Fruit fly (Drosophila melanogaster): Measurements from ENCODE around the gene CG6180.
A peak's percentile ranks its signal among the peaks of the same experiment; 100 is the strongest.

CG6180 gene

dm6 chr2L:12721794-12722315 lies 14.4 kb downstream of the CG6180 start, which contains the start of gene Pih1D1:
Gene Pih1D1 (minus strand): TSS chr2L:12721843.
- peak; percentile 94 for TF ChIP-seq CG5204 (GFP tag; optimal IDR thresholded peaks at IDR 0.05)
- peak; percentile 97 for TF ChIP-seq CG7045 (GFP tag; optimal IDR thresholded peaks at IDR 0.05)
- TF ChIP-seq tj (GFP tag; optimal IDR thresholded peaks at IDR 0.05): peak; percentile 73
- TF ChIP-seq kay (GFP tag; ENCODE audit: borderline replicate concordance): no peak
- peak; percentile 90 for TF ChIP-seq CG33017 (tag; optimal IDR thresholded peaks at IDR 0.05)
- TF ChIP-seq bab1 (GFP tag; optimal IDR thresholded peaks at IDR 0.05): peak; percentile 94
- TF ChIP-seq CG11617 (GFP tag; optimal IDR thresholded peaks at IDR 0.05): peak; percentile 92
- TF ChIP-seq Mnt (GFP tag; optimal IDR thresholded peaks at IDR 0.05): peak; percentile 55
- TF ChIP-seq Crg-1 (GFP tag; optimal IDR thresholded peaks at IDR 0.05): peak; percentile 82
- peak; percentile 85 for TF ChIP-seq CG14711 (tag; optimal IDR thresholded peaks at IDR 0.05)
- TF ChIP-seq pad (GFP tag; optimal IDR thresholded peaks at IDR 0.05): peak; percentile 87
- peak; percentile 96 for TF ChIP-seq toe (GFP tag; optimal IDR thresholded peaks at IDR 0.05)
- peak; percentile 91 for TF ChIP-seq Hr96 (GFP tag; optimal IDR thresholded peaks at IDR 0.05)
- no peak for TF ChIP-seq cic (GFP tag; optimal IDR thresholded peaks at IDR 0.05)
- TF ChIP-seq CG7101 (tag; optimal IDR thresholded peaks at IDR 0.05): peak; percentile 91
- TF ChIP-seq CG12768 (GFP tag; optimal IDR thresholded peaks at IDR 0.05): peak; percentile 95
- TF ChIP-seq cnc (optimal IDR thresholded peaks at IDR 0.05): no peak
- TF ChIP-seq CG1620 (GFP tag; optimal IDR thresholded peaks at IDR 0.05): peak; percentile 92
- peak; percentile 84 for TF ChIP-seq ovo (GFP tag; optimal IDR thresholded peaks at IDR 0.05)
- peak; percentile 94 for TF ChIP-seq Clk (GFP tag; optimal IDR thresholded peaks at IDR 0.05)

- TF ChIP-seq CG12768 (GFP tag; optimal IDR thresholded peaks at IDR 0.05): no peak
- no peak for TF ChIP-seq tj (GFP tag; optimal IDR thresholded peaks at IDR 0.05)
- no peak for TF ChIP-seq cic (GFP tag; optimal IDR thresholded peaks at IDR 0.05)
- no peak for TF ChIP-seq pad (GFP tag; optimal IDR thresholded peaks at IDR 0.05)
- no peak for TF ChIP-seq CG1620 (GFP tag; optimal IDR thresholded peaks at IDR 0.05)
- no peak for TF ChIP-seq CG11617 (GFP tag; optimal IDR thresholded peaks at IDR 0.05)
- no peak for TF ChIP-seq Mnt (GFP tag; optimal IDR thresholded peaks at IDR 0.05)
- no peak for TF ChIP-seq CG5204 (GFP tag; optimal IDR thresholded peaks at IDR 0.05)
- TF ChIP-seq Clk (GFP tag; optimal IDR thresholded peaks at IDR 0.05): no peak
- TF ChIP-seq cnc (optimal IDR thresholded peaks at IDR 0.05): no peak
- TF ChIP-seq Crg-1 (GFP tag; optimal IDR thresholded peaks at IDR 0.05): no peak
- no peak for TF ChIP-seq Hr96 (GFP tag; optimal IDR thresholded peaks at IDR 0.05)
- TF ChIP-seq CG14711 (tag; optimal IDR thresholded peaks at IDR 0.05): no peak
- TF ChIP-seq CG7045 (GFP tag; optimal IDR thresholded peaks at IDR 0.05): no peak
- TF ChIP-seq toe (GFP tag; optimal IDR thresholded peaks at IDR 0.05): no peak
- TF ChIP-seq ovo (GFP tag; optimal IDR thresholded peaks at IDR 0.05): no peak
- no peak for TF ChIP-seq kay (GFP tag; ENCODE audit: borderline replicate concordance)
- no peak for TF ChIP-seq bab1 (GFP tag; optimal IDR thresholded peaks at IDR 0.05)
- TF ChIP-seq CG7101 (tag; optimal IDR thresholded peaks at IDR 0.05): no peak
These were observed 42.6 kb downstream of the CG6180 start for dm6 chr2L:12750060-12750459.

dm6 chr2L:12756417-12756816 lies 49.0 kb downstream of the CG6180 start:
- TF ChIP-seq CG7101 (tag; optimal IDR thresholded peaks at IDR 0.05) (no peak), cnc (optimal IDR thresholded peaks at IDR 0.05) (no peak), toe (GFP tag; optimal IDR thresholded peaks at IDR 0.05) (peak; percentile 7), CG12768 (GFP tag; optimal IDR thresholded peaks at IDR 0.05) (no peak), kay (GFP tag; ENCODE audit: borderline replicate concordance) (no peak), pad (GFP tag; optimal IDR thresholded peaks at IDR 0.05) (no peak), Hr96 (GFP tag; optimal IDR thresholded peaks at IDR 0.05) (no peak), CG7045 (GFP tag; optimal IDR thresholded peaks at IDR 0.05) (no peak)

Data from whole organism, adult.